Fruit fly (Drosophila melanogaster) whole organism, prepupa: ENCODE results near the gene CG32487.
A peak's percentile ranks its signal among the peaks of the same experiment; 100 is the strongest.

Source experiments
- CG10631 ChIP-seq: fragments of 200-800 bp; sonication (Bioruptor generic); optimal IDR thresholded peaks from 2 replicates; lab custom pipeline; 2016; ENCODE audit warnings: missing biosample characterization, missing genetic modification characterization
- CG10669 ChIP-seq: fragments of 200-800 bp; sonication (Bioruptor generic); optimal IDR thresholded peaks from 3 replicates; lab custom pipeline; 2018; ENCODE audit warnings: missing biosample characterization, mild to moderate bottlenecking, missing genetic modification characterization, moderate library complexity
- CG11294 ChIP-seq: fragments of 200-800 bp; sonication (Bioruptor generic); IDR thresholded peaks from 2 replicates; pipeline ENCODE4 v1.3.6; 2022; ENCODE audit warnings: missing biosample characterization, missing genetic modification characterization
- CG11762 ChIP-seq: fragments of 200-800 bp; sonication (Bioruptor generic); optimal IDR thresholded peaks from 3 replicates; lab custom pipeline; 2016; ENCODE audit warnings: missing biosample characterization, missing genetic modification characterization; ENCODE audit not compliant: insufficient read depth
- CG11902 ChIP-seq: fragments of 200-800 bp; sonication (Bioruptor generic); optimal IDR thresholded peaks from 3 replicates; lab custom pipeline; 2016; ENCODE audit warnings: missing biosample characterization, missing genetic modification characterization
- CG15336 ChIP-seq: fragments of 200-800 bp; sonication (Bioruptor generic); IDR thresholded peaks from 2 replicates; pipeline ENCODE4 v1.3.6; 2022; ENCODE audit warnings: missing biosample characterization, missing genetic modification characterization
- CG1621 ChIP-seq: fragments of 200-800 bp; sonication (Bioruptor generic); optimal IDR thresholded peaks from 3 replicates; lab custom pipeline; 2018; ENCODE audit warnings: missing biosample characterization, mild to moderate bottlenecking, missing genetic modification characterization
- CG16779 ChIP-seq: fragments of 200-800 bp; sonication (Bioruptor generic); optimal IDR thresholded peaks from 3 replicates; lab custom pipeline; 2017; ENCODE audit warnings: missing biosample characterization, mild to moderate bottlenecking, missing genetic modification characterization
- CG3032 ChIP-seq: fragments of 200-800 bp; optimal IDR thresholded peaks from 2 replicates; lab custom pipeline; 2019; ENCODE audit warnings: missing biosample characterization, mild to moderate bottlenecking, missing genetic modification characterization, moderate library complexity
- CG31627 ChIP-seq: fragments of 200-800 bp; sonication (Bioruptor generic); optimal IDR thresholded peaks from 3 replicates; lab custom pipeline; 2016; ENCODE audit warnings: missing biosample characterization, missing genetic modification characterization
- CG32006 ChIP-seq: fragments of 200-800 bp; sonication (Bioruptor generic); optimal IDR thresholded peaks from 3 replicates; lab custom pipeline; 2017; ENCODE audit warnings: missing biosample characterization, mild to moderate bottlenecking, missing genetic modification characterization
- CG3919 ChIP-seq: fragments of 200-800 bp; sonication (Bioruptor generic); optimal IDR thresholded peaks from 3 replicates; lab custom pipeline; 2016; ENCODE audit warnings: missing biosample characterization, missing genetic modification characterization
- CG6163 ChIP-seq: fragments of 200-800 bp; sonication (Bioruptor generic); IDR thresholded peaks from 3 replicates; pipeline ENCODE4 v1.3.6; 2022; ENCODE audit warnings: missing biosample characterization, missing genetic modification characterization
- CG6808 ChIP-seq: fragments of 200-800 bp; sonication (Bioruptor generic); optimal IDR thresholded peaks from 3 replicates; lab custom pipeline; 2017; ENCODE audit warnings: missing biosample characterization, missing genetic modification characterization, mild to moderate bottlenecking, moderate library complexity, missing genetic modification reagents
- CG6854 ChIP-seq: fragments of 200-800 bp; sonication (Bioruptor generic); optimal IDR thresholded peaks from 2 replicates; lab custom pipeline; 2017; ENCODE audit warnings: missing biosample characterization, mild to moderate bottlenecking, missing genetic modification characterization
- CG7368 ChIP-seq: fragments of 200-800 bp; sonication (Bioruptor generic); optimal IDR thresholded peaks from 3 replicates; lab custom pipeline; 2016; ENCODE audit warnings: missing biosample characterization, missing genetic modification characterization
- CG8119 ChIP-seq: fragments of 200-800 bp; sonication (Bioruptor generic); IDR thresholded peaks from 3 replicates; pipeline ENCODE4 v1.3.6; 2022; ENCODE audit warnings: missing biosample characterization, missing genetic modification characterization
- CG8319 ChIP-seq: fragments of 200-800 bp; sonication (Bioruptor generic); optimal IDR thresholded peaks from 3 replicates; lab custom pipeline; 2016; ENCODE audit warnings: missing biosample characterization, missing genetic modification characterization
- CG8632 ChIP-seq: fragments of 200-800 bp; sonication (Bioruptor generic); optimal IDR thresholded peaks from 3 replicates; lab custom pipeline; 2016; ENCODE audit warnings: missing biosample characterization, missing genetic modification characterization
- CG9139 ChIP-seq: fragments of 200-800 bp; sonication (Bioruptor generic); optimal IDR thresholded peaks from 3 replicates; lab custom pipeline; 2017; ENCODE audit warnings: missing biosample characterization, mild to moderate bottlenecking, missing genetic modification characterization
- Eip78C ChIP-seq: fragments of 200-800 bp; sonication (Bioruptor generic); peaks from one replicate; lab custom pipeline; 2016; ENCODE audit warnings: missing biosample characterization, missing genetic modification characterization
- Eip93F ChIP-seq: fragments of 200-800 bp; sonication (Bioruptor generic); optimal IDR thresholded peaks from 2 replicates; lab custom pipeline; 2016; ENCODE audit warnings: missing biosample characterization, mild to moderate bottlenecking, missing genetic modification characterization
- Ets21C ChIP-seq: fragments of 200-800 bp; sonication (Bioruptor generic); optimal IDR thresholded peaks from 3 replicates; lab custom pipeline; 2016; ENCODE audit warnings: missing biosample characterization, missing genetic modification characterization
- Ets96B ChIP-seq: fragments of 200-800 bp; optimal IDR thresholded peaks from 2 replicates; lab custom pipeline; 2019; ENCODE audit warnings: missing biosample characterization, mild to moderate bottlenecking, missing genetic modification characterization, moderate library complexity
- Hr38 ChIP-seq: sonication (Bioruptor generic); optimal IDR thresholded peaks from 2 replicates; lab custom pipeline; 2016; ENCODE audit warnings: missing biosample characterization, missing genetic modification characterization
- Hr39 ChIP-seq: fragments of 200-800 bp; sonication (Bioruptor generic); optimal IDR thresholded peaks from 2 replicates; lab custom pipeline; 2016; ENCODE audit warnings: missing biosample characterization, missing genetic modification characterization
- Lpt ChIP-seq: fragments of 200-800 bp; sonication (Bioruptor generic); optimal IDR thresholded peaks from 3 replicates; lab custom pipeline; 2016; ENCODE audit warnings: missing biosample characterization, missing genetic modification characterization
- Met ChIP-seq: fragments of 200-800 bp; sonication (Bioruptor generic); optimal IDR thresholded peaks from 3 replicates; lab custom pipeline; 2016; ENCODE audit warnings: missing biosample characterization, missing genetic modification characterization
- Smox ChIP-seq: fragments of 200-800 bp; sonication (Bioruptor generic); optimal IDR thresholded peaks from 3 replicates; lab custom pipeline; 2016; ENCODE audit warnings: missing biosample characterization, missing genetic modification characterization
- Sox102F ChIP-seq: fragments of 200-800 bp; sonication (Bioruptor generic); optimal IDR thresholded peaks from 2 replicates; lab custom pipeline; 2016; ENCODE audit warnings: missing biosample characterization, mild to moderate bottlenecking, missing genetic modification characterization
- Sox14 ChIP-seq: fragments of 200-800 bp; sonication (Bioruptor generic); optimal IDR thresholded peaks from 3 replicates; lab custom pipeline; 2016; ENCODE audit warnings: missing biosample characterization, missing genetic modification characterization
- Sox15 ChIP-seq: fragments of 200-800 bp; sonication (Bioruptor generic); optimal IDR thresholded peaks from 3 replicates; lab custom pipeline; 2016; ENCODE audit warnings: missing biosample characterization, missing genetic modification characterization
- achi ChIP-seq: fragments of 200-800 bp; sonication (Bioruptor generic); optimal IDR thresholded peaks from 3 replicates; lab custom pipeline; 2016; ENCODE audit warnings: missing biosample characterization, missing genetic modification characterization
- acj6 ChIP-seq: fragments of 200-800 bp; sonication (Bioruptor generic); optimal IDR thresholded peaks from 3 replicates; lab custom pipeline; 2016; ENCODE audit warnings: missing biosample characterization, missing genetic modification characterization
- cyc ChIP-seq: fragments of 200-800 bp; sonication (Bioruptor generic); optimal IDR thresholded peaks from 3 replicates; lab custom pipeline; 2016; ENCODE audit warnings: missing biosample characterization, missing genetic modification characterization
- dsx ChIP-seq: fragments of 200-800 bp; optimal IDR thresholded peaks from 3 replicates; lab custom pipeline; 2019; ENCODE audit warnings: missing biosample characterization, mild to moderate bottlenecking, missing genetic modification characterization, moderate library complexity; ENCODE audit not compliant: poor library complexity, severe bottlenecking
- eg ChIP-seq: fragments of 200-800 bp; sonication (Bioruptor generic); IDR thresholded peaks from 3 replicates; pipeline ENCODE4 v1.3.6; 2022; ENCODE audit warnings: missing biosample characterization, missing genetic modification characterization
- esn ChIP-seq: fragments of 200-800 bp; sonication (Bioruptor generic); optimal IDR thresholded peaks from 2 replicates; lab custom pipeline; 2016; ENCODE audit warnings: missing biosample characterization, mild to moderate bottlenecking, missing genetic modification characterization, moderate library complexity
- fkh ChIP-seq: fragments of 200-800 bp; sonication (Bioruptor generic); optimal IDR thresholded peaks from 3 replicates; lab custom pipeline; 2017; ENCODE audit warnings: missing biosample characterization, mild to moderate bottlenecking, missing genetic modification characterization, moderate library complexity
- lz ChIP-seq: fragments of 200-800 bp; sonication (Bioruptor generic); optimal IDR thresholded peaks from 3 replicates; lab custom pipeline; 2016; ENCODE audit warnings: missing biosample characterization, missing genetic modification characterization
- net ChIP-seq: fragments of 200-800 bp; sonication (Bioruptor generic); optimal IDR thresholded peaks from 3 replicates; lab custom pipeline; 2016; ENCODE audit warnings: missing biosample characterization, missing genetic modification characterization
- pdm3 ChIP-seq: fragments of 200-800 bp; sonication (Bioruptor generic); optimal IDR thresholded peaks from 3 replicates; lab custom pipeline; 2016; ENCODE audit warnings: missing biosample characterization, missing genetic modification characterization
- spab ChIP-seq: fragments of 200-800 bp; sonication (Bioruptor generic); optimal IDR thresholded peaks from 2 replicates; lab custom pipeline; 2017; ENCODE audit warnings: missing biosample characterization, mild to moderate bottlenecking, missing genetic modification characterization, missing genetic modification reagents
- svp ChIP-seq: fragments of 200-800 bp; sonication (Bioruptor generic); peaks from one replicate; lab custom pipeline; 2016; ENCODE audit warnings: missing biosample characterization, missing genetic modification characterization
- vri ChIP-seq: fragments of 200-800 bp; sonication (Bioruptor generic); optimal IDR thresholded peaks from 3 replicates; lab custom pipeline; 2016; ENCODE audit warnings: missing biosample characterization, mild to moderate bottlenecking, missing genetic modification characterization

CG32487 gene

dm6 chr3L:3045256-3045743, 28.2 kb upstream of the CG32487 start (continued):
- peak; percentile 89 for TF ChIP-seq achi (GFP tag; lab: Kevin White, UChicago)
- TF ChIP-seq CG32006 (GFP tag; lab: Kevin White, UChicago), result peak; percentile 84
- peak; percentile 83 for TF ChIP-seq lz (GFP tag; lab: Kevin White, UChicago)
- peak; percentile 80 for TF ChIP-seq cyc
- TF ChIP-seq CG8319 (GFP tag; lab: Kevin White, UChicago), result peak; percentile 84
- peak; percentile 53 for TF ChIP-seq Lpt (GFP tag; lab: Kevin White, UChicago)
- peak; percentile 87 for TF ChIP-seq vri (GFP tag; lab: Kevin White, UChicago)
- TF ChIP-seq eg (GFP tag; lab: Robert Waterston, UW), result peak; percentile 49; the same call in 1 of the 3 replicates
- TF ChIP-seq acj6, result peak; percentile 91
- TF ChIP-seq Sox14 (GFP tag; lab: Kevin White, UChicago), result peak; percentile 84
- TF ChIP-seq Ets21C (GFP tag; lab: Kevin White, UChicago), result peak; percentile 52
- peak; percentile 86 for TF ChIP-seq net (GFP tag; lab: Kevin White, UChicago)
- TF ChIP-seq svp, result peak; percentile 92
- peak; percentile 65 for TF ChIP-seq CG15336 (GFP tag; lab: Robert Waterston, UW)
- TF ChIP-seq CG11762, result peak; percentile 69
- TF ChIP-seq Eip78C, result peak; percentile 97
- TF ChIP-seq CG11902 (GFP tag; lab: Kevin White, UChicago), result peak; percentile 65
- peak; percentile 85 for TF ChIP-seq CG3919

dm6 chr3L:3042150-3043049, 25.3 kb upstream of the CG32487 start, which contains the start of gene Prx4:
Prx4 (plus strand) TSS chr3L:3042359.
- peak; percentile 23 for TF ChIP-seq dsx (GFP tag; lab: Kevin White, UChicago)
- TF ChIP-seq fkh, result no peak
- TF ChIP-seq CG3032 (tag; lab: Kevin White, UChicago), result peak; percentile 47
- TF ChIP-seq esn (GFP tag; lab: Kevin White, UChicago), result peak; percentile 81
- TF ChIP-seq CG32006 (GFP tag; lab: Kevin White, UChicago), result peak; percentile 67
- TF ChIP-seq svp, result peak; percentile 88
- peak; percentile 61 for TF ChIP-seq Hr39 (GFP tag; lab: Kevin White, UChicago)
- TF ChIP-seq Ets21C (GFP tag; lab: Kevin White, UChicago), result peak; percentile 43
- TF ChIP-seq Hr38, result no peak
- peak; percentile 47 for TF ChIP-seq CG1621 (tag; lab: Kevin White, UChicago)
- peak; percentile 2 for TF ChIP-seq CG7368
- peak; percentile 69 for TF ChIP-seq CG8632
- TF ChIP-seq Eip93F (GFP tag; lab: Kevin White, UChicago), result peak; percentile 34
- peak; percentile 49 for TF ChIP-seq Sox102F
- TF ChIP-seq CG10631 (GFP tag; lab: Kevin White, UChicago), result peak; percentile 60
- peak; percentile 71 for TF ChIP-seq Met (GFP tag; lab: Kevin White, UChicago)
- peak; percentile 53 for TF ChIP-seq pdm3 (GFP tag; lab: Kevin White, UChicago)
- peak; percentile 72 for TF ChIP-seq lz (GFP tag; lab: Kevin White, UChicago)
- TF ChIP-seq CG9139 (GFP tag; lab: Kevin White, UChicago), result no peak
- peak; percentile 59 for TF ChIP-seq Smox
- peak; percentile 49 for TF ChIP-seq net (GFP tag; lab: Kevin White, UChicago)
- peak; percentile 50 for TF ChIP-seq CG16779 (tag; lab: Kevin White, UChicago)
- TF ChIP-seq CG8119 (GFP tag; lab: Robert Waterston, UW), result peak; percentile 69; the same call in 2 of the 3 replicates
- TF ChIP-seq CG11762, result no peak
- TF ChIP-seq Lpt (GFP tag; lab: Kevin White, UChicago), result no peak
- TF ChIP-seq Sox15, result peak; percentile 40
- peak; percentile 31 for TF ChIP-seq CG8319 (GFP tag; lab: Kevin White, UChicago)
- peak; percentile 59 for TF ChIP-seq CG31627 (GFP tag; lab: Kevin White, UChicago)
- TF ChIP-seq vri (GFP tag; lab: Kevin White, UChicago), result no peak
- TF ChIP-seq CG11902 (GFP tag; lab: Kevin White, UChicago), result peak; percentile 21
- peak; percentile 45 for TF ChIP-seq spab (GFP tag; lab: Kevin White, UChicago)
- peak; percentile 90 for TF ChIP-seq CG6163 (GFP tag; lab: Robert Waterston, UW)
- TF ChIP-seq Sox14 (GFP tag; lab: Kevin White, UChicago), result peak; percentile 59
- no peak for TF ChIP-seq CG6854 (GFP tag; lab: Kevin White, UChicago)
- TF ChIP-seq CG3919, result peak; percentile 66
- TF ChIP-seq Ets96B, result peak; percentile 58
- peak; percentile 44 for TF ChIP-seq CG10669 (GFP tag; lab: Kevin White, UChicago)
- TF ChIP-seq CG6808 (GFP tag; lab: Kevin White, UChicago), result peak; percentile 49
- peak; percentile 63; the same call in 1 of the 2 replicates for TF ChIP-seq CG11294 (GFP tag; lab: Robert Waterston, UW)
- TF ChIP-seq eg (GFP tag; lab: Robert Waterston, UW), result peak; percentile 85
